Fruit fly (Drosophila melanogaster): Measurements from ENCODE around the gene PolD1.
A peak's percentile ranks its signal among the peaks of the same experiment; 100 is the strongest.

Gene PolD1

DNA sequence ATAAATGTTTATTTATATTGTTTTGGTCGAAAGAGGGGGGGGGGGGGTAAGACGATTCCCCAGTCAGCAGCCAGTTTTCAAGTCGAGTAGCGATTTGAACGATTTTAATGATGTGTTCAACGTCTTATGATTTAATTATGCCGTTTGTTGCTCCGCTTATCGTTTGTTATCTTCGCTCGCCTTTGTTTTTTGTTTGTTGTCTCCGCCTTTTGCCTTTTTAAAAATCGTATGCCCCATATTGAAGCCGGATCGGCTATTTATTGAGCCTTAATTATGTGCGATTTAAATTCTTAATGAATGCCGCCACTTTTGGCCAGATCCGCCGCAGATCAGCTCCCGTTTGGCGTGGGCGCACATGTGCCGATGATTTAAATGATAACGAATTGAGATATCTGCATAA, 26.9 kb upstream of the PolD1 start (continued):
- no peak for TF ChIP-seq Hand (GFP tag; optimal IDR thresholded peaks at IDR 0.05)
- no peak for TF ChIP-seq cad (GFP tag; optimal IDR thresholded peaks at IDR 0.05)
- peak; percentile 65 for TF ChIP-seq sd (tag; optimal IDR thresholded peaks at IDR 0.05)
- TF ChIP-seq CG11695 (GFP tag; IDR thresholded peaks at IDR 0.05), result no peak
- no peak for TF ChIP-seq CG10654 (GFP tag; optimal IDR thresholded peaks at IDR 0.05)
- no peak for TF ChIP-seq Dp (GFP tag; optimal IDR thresholded peaks at IDR 0.05)
- TF ChIP-seq ems (GFP tag; optimal IDR thresholded peaks at IDR 0.05), result no peak
- no peak for TF ChIP-seq CG3065 (GFP tag; optimal IDR thresholded peaks at IDR 0.05)
- no peak for TF ChIP-seq B-H2 (GFP tag; optimal IDR thresholded peaks at IDR 0.05)
- TF ChIP-seq CG31388 (GFP tag; optimal IDR thresholded peaks at IDR 0.05), result no peak
- no peak for TF ChIP-seq CG12104 (GFP tag; optimal IDR thresholded peaks at IDR 0.05)
- peak; percentile 53 for TF ChIP-seq pros (GFP tag; optimal IDR thresholded peaks at IDR 0.05)
- no peak for TF ChIP-seq CG4707 (GFP tag; optimal IDR thresholded peaks at IDR 0.05)
- 0 out of 4 replicates have a peak, but pooled peaks have one; percentile 31 for TF ChIP-seq chinmo (GFP tag; IDR thresholded peaks at IDR 0.05; ENCODE audit: partially characterized antibody)
- TF ChIP-seq CG11093 (GFP tag; IDR thresholded peaks at IDR 0.05), result no peak
- TF ChIP-seq Sin3A (optimal IDR thresholded peaks at IDR 0.05), result no peak
- no peak for TF ChIP-seq CG15073 (GFP tag; optimal IDR thresholded peaks at IDR 0.05)
- 0 out of 3 replicates have a peak, but pooled peaks have one; percentile 6 for TF ChIP-seq zen2 (GFP tag; IDR thresholded peaks at IDR 0.05; ENCODE audit: partially characterized antibody)
- TF ChIP-seq CG2129 (GFP tag; IDR thresholded peaks at IDR 0.05; ENCODE audit: partially characterized antibody), result no peak
- peak; percentile 80 for TF ChIP-seq Awh (GFP tag; IDR thresholded peaks at IDR 0.05)
- peak; percentile 50 for TF ChIP-seq CG15269 (tag; optimal IDR thresholded peaks at IDR 0.05)
- no peak for TF ChIP-seq aop (GFP tag; IDR thresholded peaks at IDR 0.05)
- peak; percentile 97 for TF ChIP-seq abd-A (tag; optimal IDR thresholded peaks at IDR 0.05)
- TF ChIP-seq CG34376 (GFP tag; optimal IDR thresholded peaks at IDR 0.05), result no peak

dm6 chr3L:16013198-16013982, 25.8 kb upstream of the PolD1 start:
- no peak for TF ChIP-seq sens-2 (GFP tag; IDR thresholded peaks at IDR 0.05)
- no peak for TF ChIP-seq Hand (GFP tag; optimal IDR thresholded peaks at IDR 0.05)
- TF ChIP-seq Bteb2 (GFP tag; optimal IDR thresholded peaks at IDR 0.05), result no peak
- no peak for TF ChIP-seq CG17612 (GFP tag; IDR thresholded peaks at IDR 0.05)
- peak; percentile 29 for TF ChIP-seq Sox102F (GFP tag; optimal IDR thresholded peaks at IDR 0.05)
- TF ChIP-seq ap (GFP tag; IDR thresholded peaks at IDR 0.05), result no peak
- no peak for TF ChIP-seq lab (GFP tag; optimal IDR thresholded peaks at IDR 0.05)
- no peak for TF ChIP-seq CG14667 (GFP tag; IDR thresholded peaks at IDR 0.05)
- TF ChIP-seq dm (GFP tag; optimal IDR thresholded peaks at IDR 0.05), result no peak
- TF ChIP-seq Nf-YC (tag; optimal IDR thresholded peaks at IDR 0.05), result no peak
- peak; percentile 20 for TF ChIP-seq sd (tag; optimal IDR thresholded peaks at IDR 0.05)
- TF ChIP-seq CG1832 (GFP tag; optimal IDR thresholded peaks at IDR 0.05), result no peak
- TF ChIP-seq CG6175 (GFP tag; IDR thresholded peaks at IDR 0.05), result no peak
- no peak for TF ChIP-seq mld (GFP tag; IDR thresholded peaks at IDR 0.05; ENCODE audit: partially characterized antibody)
- no peak for TF ChIP-seq sima (GFP tag; optimal IDR thresholded peaks at IDR 0.05)
- no peak for TF ChIP-seq Lhr (GFP tag; optimal IDR thresholded peaks at IDR 0.05)
- peak; percentile 33 for TF ChIP-seq CG10267 (tag; optimal IDR thresholded peaks at IDR 0.05)
- no peak for TF ChIP-seq MTF-1 (GFP tag; optimal IDR thresholded peaks at IDR 0.05; ENCODE audit: borderline replicate concordance)
- TF ChIP-seq Med (GFP tag), result no peak
- TF ChIP-seq NfI (GFP tag; optimal IDR thresholded peaks at IDR 0.05), result no peak
- TF ChIP-seq CG2678 (tag; optimal IDR thresholded peaks at IDR 0.05), result peak; percentile 50
- no peak for TF ChIP-seq mirr (GFP tag; optimal IDR thresholded peaks at IDR 0.05)
- peak; percentile 70 for TF ChIP-seq CG18262 (tag; optimal IDR thresholded peaks at IDR 0.05)
- TF ChIP-seq CTCF (GFP tag; optimal IDR thresholded peaks at IDR 0.05), result no peak
- TF ChIP-seq grn (GFP tag; optimal IDR thresholded peaks at IDR 0.05), result no peak
- TF ChIP-seq CG10321 (GFP tag; IDR thresholded peaks at IDR 0.05), result no peak
- TF ChIP-seq ash1 (GFP tag; optimal IDR thresholded peaks at IDR 0.05), result no peak
- no peak for TF ChIP-seq CG7963 (GFP tag; IDR thresholded peaks at IDR 0.05; ENCODE audit: partially characterized antibody)
